Fruit fly (Drosophila melanogaster) whole organism, embryonic: ENCODE measurements around the gene Sbds.

Source experiments
- CG31224 ChIP-seq: fragments of 200-800 bp; sonication (Bioruptor generic); IDR thresholded peaks from 2 replicates; pipeline ENCODE4 v1.3.6; 2022; ENCODE audit warnings: missing biosample characterization, missing genetic modification characterization
- MBD-R2 ChIP-seq: fragments of 200-800 bp; sonication (Bioruptor generic); IDR thresholded peaks from 2 replicates; pipeline ENCODE4 v1.3.6; 2022; ENCODE audit warnings: missing biosample characterization, missing genetic modification characterization
- nmo ChIP-seq: fragments of 200-800 bp; sonication (Bioruptor generic); optimal IDR thresholded peaks from 2 replicates; lab custom pipeline; 2018; ENCODE audit warnings: missing biosample characterization, mild to moderate bottlenecking, missing genetic modification characterization, moderate library complexity

DNA sequence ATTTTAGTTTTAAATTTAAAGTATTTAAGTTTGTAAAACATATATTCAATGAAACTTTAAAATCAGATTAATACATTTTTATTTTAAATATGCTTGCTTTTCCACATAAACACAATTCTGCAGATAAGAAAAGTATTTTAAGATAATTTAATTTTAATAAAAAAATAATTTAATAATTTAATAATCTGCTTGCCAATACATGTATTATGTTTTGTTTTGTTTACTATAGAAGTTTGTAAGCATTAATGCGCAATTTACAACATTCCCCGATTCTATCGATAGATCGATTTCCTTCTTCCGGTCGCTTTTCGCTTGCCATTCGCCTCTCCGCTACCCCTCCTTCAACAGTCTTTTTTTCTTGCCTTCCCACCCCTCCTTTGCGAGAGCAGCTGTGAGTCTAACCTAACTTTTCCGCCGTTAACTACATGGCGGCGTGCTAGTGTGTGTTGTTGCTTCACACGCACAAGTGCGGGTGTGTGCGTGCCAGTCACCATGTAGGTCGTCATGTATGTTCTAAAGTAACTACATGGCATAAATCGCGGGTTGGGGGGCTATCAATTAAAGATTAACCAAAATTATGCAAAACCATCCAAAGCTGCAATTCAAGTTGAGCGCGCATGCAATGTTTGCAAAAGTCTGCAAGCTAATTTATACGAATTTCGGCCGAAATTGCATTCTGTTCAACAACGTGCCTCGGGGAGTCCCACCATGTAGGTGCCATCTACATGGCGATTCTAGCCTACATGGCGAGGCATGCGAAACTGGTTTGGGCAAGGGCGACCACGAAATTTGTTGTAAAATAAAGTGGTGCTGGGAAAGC is 9.2 kb upstream of the Sbds start:
- peak; percentile 25 for TF ChIP-seq nmo (GFP tag; lab: Kevin White, UChicago)
- peak; percentile 56; the same call in 1 of the 2 replicates for TF ChIP-seq MBD-R2 (GFP tag; lab: Robert Waterston, UW)
- TF ChIP-seq CG31224 (GFP tag; lab: Robert Waterston, UW): no peak
